Fruit fly (Drosophila melanogaster): Measurements from ENCODE around the gene santa-maria.

Gene santa-maria

dm6 chr2L:7396962-7397361 lies 54.1 kb downstream of the santa-maria start (continued):
- no peak for TF ChIP-seq Sin3A (optimal IDR thresholded peaks at IDR 0.05)
- TF ChIP-seq Atf3 (GFP tag; optimal IDR thresholded peaks at IDR 0.05) = no peak
- TF ChIP-seq CG6683 (GFP tag; optimal IDR thresholded peaks at IDR 0.05) = peak; percentile 33
- TF ChIP-seq CG18619 (GFP tag; optimal IDR thresholded peaks at IDR 0.05) = no peak
- TF ChIP-seq YL-1 (GFP tag; optimal IDR thresholded peaks at IDR 0.05) = no peak
- TF ChIP-seq CG1647 (GFP tag; optimal IDR thresholded peaks at IDR 0.05) = no peak
- peak; percentile 66 for TF ChIP-seq cas (GFP tag; IDR thresholded peaks at IDR 0.05)
- peak; percentile 73; the same call in 1 of the 3 replicates for TF ChIP-seq ase (GFP tag; IDR thresholded peaks at IDR 0.05)
- TF ChIP-seq Hsf (GFP tag; optimal IDR thresholded peaks at IDR 0.05) = peak; percentile 41
- no peak for TF ChIP-seq Lim3 (GFP tag; IDR thresholded peaks at IDR 0.05)
- TF ChIP-seq CG17328 (GFP tag; IDR thresholded peaks at IDR 0.05) = no peak; the same call in 1 of the 2 replicates
- TF ChIP-seq tgo (GFP tag; IDR thresholded peaks at IDR 0.05) = peak; percentile 82
- peak; percentile 51 for TF ChIP-seq CG12744 (GFP tag; optimal IDR thresholded peaks at IDR 0.05)
- TF ChIP-seq gce (GFP tag; IDR thresholded peaks at IDR 0.05) = 0 out of 3 replicates have a peak, but pooled peaks have one; percentile 57
- TF ChIP-seq bsh (GFP tag; optimal IDR thresholded peaks at IDR 0.05) = peak in 1 of 2 experiments; percentile 77
- no peak for TF ChIP-seq Jarid2 (GFP tag; optimal IDR thresholded peaks at IDR 0.05)
- peak; percentile 48 for TF ChIP-seq org-1 (GFP tag; optimal IDR thresholded peaks at IDR 0.05)
- TF ChIP-seq chif (GFP tag; optimal IDR thresholded peaks at IDR 0.05) = peak; percentile 0 to 46
- TF ChIP-seq Ets65A (GFP tag) = peak; percentile 52
- TF ChIP-seq sens-2 (GFP tag; IDR thresholded peaks at IDR 0.05) = no peak
- peak; percentile 54; the same call in 1 of the 2 replicates for TF ChIP-seq Taf1 (GFP tag; IDR thresholded peaks at IDR 0.05)
- no peak for TF ChIP-seq CG9797 (GFP tag; optimal IDR thresholded peaks at IDR 0.05)
- TF ChIP-seq CG34422 (GFP tag; IDR thresholded peaks at IDR 0.05) = peak; percentile 77; the same call in 1 of the 3 replicates
- no peak for TF ChIP-seq exex (tag; optimal IDR thresholded peaks at IDR 0.05)
- no peak for TF ChIP-seq kah (GFP tag; optimal IDR thresholded peaks at IDR 0.05)
- no peak for TF ChIP-seq CG12236 (GFP tag; optimal IDR thresholded peaks at IDR 0.05)
- peak; percentile 64 for TF ChIP-seq CG9215 (GFP tag; IDR thresholded peaks at IDR 0.05)
- TF ChIP-seq CG7745 (tag; optimal IDR thresholded peaks at IDR 0.05) = no peak
- peak; percentile 77 for TF ChIP-seq CG15269 (tag; optimal IDR thresholded peaks at IDR 0.05)
- no peak for TF ChIP-seq CG15696 (tag; optimal IDR thresholded peaks at IDR 0.05)
- no peak for TF ChIP-seq CG15073 (GFP tag; optimal IDR thresholded peaks at IDR 0.05)
- peak; percentile 36 for TF ChIP-seq CG9817 (tag; optimal IDR thresholded peaks at IDR 0.05)
- no peak for TF ChIP-seq Dp (GFP tag; optimal IDR thresholded peaks at IDR 0.05)
- TF ChIP-seq eve (GFP tag; optimal IDR thresholded peaks at IDR 0.05) = no peak
- TF ChIP-seq CG17361 (GFP tag; IDR thresholded peaks at IDR 0.05) = peak; percentile 59
- TF ChIP-seq CG14441 (GFP tag; IDR thresholded peaks at IDR 0.05) = peak; percentile 84
- TF ChIP-seq pan (optimal IDR thresholded peaks at IDR 0.05) = no peak
- peak in 1 of 2 experiments; percentile 88 for TF ChIP-seq pan (GFP tag; optimal IDR thresholded peaks at IDR 0.05 in 1 of 2, IDR thresholded peaks at IDR 0.05 in 1 of 2)
- 0 out of 2 replicates have a peak, but pooled peaks have one; percentile 45 for TF ChIP-seq toy (GFP tag; IDR thresholded peaks at IDR 0.05)
- peak; percentile 69; the same call in 2 of the 3 replicates for TF ChIP-seq so (GFP tag; IDR thresholded peaks at IDR 0.05)
- TF ChIP-seq insv (GFP tag; optimal IDR thresholded peaks at IDR 0.05) = no peak
- peak; percentile 47 for TF ChIP-seq HLH54F (GFP tag; optimal IDR thresholded peaks at IDR 0.05)
- peak; percentile 79 for TF ChIP-seq Fer1 (GFP tag; optimal IDR thresholded peaks at IDR 0.05)
- TF ChIP-seq CG4854 (GFP tag; optimal IDR thresholded peaks at IDR 0.05) = peak; percentile 31
- TF ChIP-seq CG11696 (GFP tag; IDR thresholded peaks at IDR 0.05) = peak; percentile 62
- TF ChIP-seq Dref (GFP tag; IDR thresholded peaks at IDR 0.05) = no peak
- no peak for TF ChIP-seq onecut (GFP tag; IDR thresholded peaks at IDR 0.05)
- peak; percentile 67 for TF ChIP-seq stc (GFP tag; IDR thresholded peaks at IDR 0.05)
- TF ChIP-seq seq (GFP tag; IDR thresholded peaks at IDR 0.05) = peak; percentile 58
- peak; percentile 3 for TF ChIP-seq CG11723 (GFP tag; optimal IDR thresholded peaks at IDR 0.05)
- TF ChIP-seq shn (GFP tag; optimal IDR thresholded peaks at IDR 0.05) = no peak
- peak; percentile 72 for TF ChIP-seq otp (GFP tag; IDR thresholded peaks at IDR 0.05)
- no peak for TF ChIP-seq Dfd (GFP tag; optimal IDR thresholded peaks at IDR 0.05)
